Worm (Caenorhabditis elegans): ENCODE data around the gene fbxc-40.

DNA sequence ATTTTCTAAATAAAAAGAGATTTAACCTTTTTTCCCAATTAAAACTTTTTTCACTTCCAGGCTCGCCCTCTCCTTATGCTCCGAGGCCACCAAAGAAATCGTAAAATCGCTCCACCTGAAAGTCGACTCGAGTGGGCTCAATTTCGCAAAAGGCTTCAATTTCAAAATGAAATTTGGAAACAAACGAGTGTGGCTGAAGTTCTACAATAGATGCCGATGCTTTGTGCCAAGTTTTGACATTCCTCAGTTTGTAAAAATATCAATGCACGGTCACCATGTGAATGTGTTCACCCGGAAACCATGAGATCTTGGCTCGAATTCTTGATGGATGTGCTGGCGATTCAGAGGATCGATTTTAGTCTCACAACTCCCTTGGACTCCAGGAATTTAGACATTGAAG is 40.9 kb downstream of the fbxc-40 start, which contains the start of gene M01D1.12:
- TF ChIP-seq elt-1 (tag; optimal IDR thresholded peaks at IDR 0.05): no peak
- TF ChIP-seq unc-62 (GFP tag; optimal IDR thresholded peaks at IDR 0.05): no peak
- TF ChIP-seq fos-1 (tag; optimal IDR thresholded peaks at IDR 0.05): no peak
- no peak for TF ChIP-seq mdl-1 (tag; optimal IDR thresholded peaks at IDR 0.05)
- no peak for TF ChIP-seq snpc-4 (tag; optimal IDR thresholded peaks at IDR 0.05)
- no peak for TF ChIP-seq nfya-1 (tag; optimal IDR thresholded peaks at IDR 0.05; ENCODE audit: insufficient read depth)
- TF ChIP-seq elt-3 (tag; optimal IDR thresholded peaks at IDR 0.05): no peak

All from whole organism, L3 larva.